Worm (Caenorhabditis elegans) whole organism, L4 larva: ENCODE data around the gene R52.5.

Experiments used
- Y105C5A.15 ChIP-seq: fragments of 200-800 bp; sonication (Bioruptor generic); IDR thresholded peaks from 2 replicates; pipeline ENCODE4 v1.3.6; 2022; ENCODE audit warnings: missing genetic modification characterization, missing compliant biosample characterization
- ZK546.5 ChIP-seq, 2 experiments: sonication (generic microtip); optimal IDR thresholded peaks; 2 replicates each; lab custom pipeline; 2017; ENCODE audit warnings: missing biosample characterization in 2 of 2, missing genetic modification characterization in 2 of 2
- aha-1 ChIP-seq: fragments of 150-350 bp; peaks from one replicate; lab custom pipeline; 2014; ENCODE audit warnings: missing biosample characterization, missing genetic modification characterization
- ceh-20 ChIP-seq: fragments of 200-800 bp; sonication (Bioruptor generic); IDR thresholded peaks from 2 replicates; pipeline ENCODE4 v1.3.6; 2022; ENCODE audit warnings: missing genetic modification reagents, missing genetic modification characterization, missing compliant biosample characterization
- ceh-82 ChIP-seq: sonication (generic microtip); optimal IDR thresholded peaks from 2 replicates; lab custom pipeline; 2017; ENCODE audit warnings: missing biosample characterization, missing genetic modification characterization
- daf-12 ChIP-seq: fragments of 150-350 bp; optimal IDR thresholded peaks from 2 replicates; lab custom pipeline; 2014; ENCODE audit warnings: missing biosample characterization, missing genetic modification reagents, missing genetic modification characterization
- daf-19 ChIP-seq: fragments of 200-800 bp; sonication (Bioruptor generic); conservative IDR thresholded peaks from 2 replicates; pipeline ENCODE4 v1.3.6; 2022; ENCODE audit warnings: missing genetic modification characterization, missing compliant biosample characterization
- daf-8 ChIP-seq: fragments of 200-800 bp; sonication (Bioruptor generic); IDR thresholded peaks from 2 replicates; pipeline ENCODE4 v1.3.6; 2022; ENCODE audit warnings: missing genetic modification characterization, missing compliant biosample characterization
- dpl-1 ChIP-seq: fragments of 150-350 bp; optimal IDR thresholded peaks from 2 replicates; lab custom pipeline; 2014; ENCODE audit warnings: missing biosample characterization, missing genetic modification reagents, missing genetic modification characterization
- gei-8 ChIP-seq: fragments of 200-800 bp; sonication (Bioruptor generic); optimal IDR thresholded peaks from 2 replicates; lab custom pipeline; 2018; ENCODE audit warnings: mild to moderate bottlenecking, missing genetic modification characterization, missing compliant biosample characterization
- hif-1 ChIP-seq, 2 experiments: sonication (generic microtip); optimal IDR thresholded peaks; 2 replicates each; lab custom pipeline; 2016 to 2017; ENCODE audit warnings: missing compliant biosample characterization in 2 of 2, missing genetic modification characterization in 2 of 2, missing genetic modification reagents in 2 of 2, missing genotype in 2 of 2, mild to moderate bottlenecking in 1 of 2
- hlh-11 ChIP-seq: fragments of 200-800 bp; sonication (Bioruptor generic); optimal IDR thresholded peaks from 2 replicates; lab custom pipeline; 2018; ENCODE audit warnings: mild to moderate bottlenecking, missing genetic modification characterization, missing compliant biosample characterization
- lim-7 ChIP-seq: fragments of 200-800 bp; sonication (Bioruptor generic); IDR thresholded peaks from 2 replicates; pipeline ENCODE4 v1.3.6; 2022; ENCODE audit warnings: missing genetic modification characterization, missing compliant biosample characterization
- lin-15B ChIP-seq: fragments of 150-350 bp; sonication (generic microtip); optimal IDR thresholded peaks from 3 replicates; lab custom pipeline; 2014; ENCODE audit warnings: missing biosample characterization, missing genetic modification characterization
- lin-38 ChIP-seq: fragments of 200-800 bp; sonication (Bioruptor generic); IDR thresholded peaks from 2 replicates; pipeline ENCODE4 v1.3.6; 2022; ENCODE audit warnings: missing genetic modification reagents, missing genetic modification characterization, missing compliant biosample characterization
- lin-39 ChIP-seq: fragments of 150-350 bp; optimal IDR thresholded peaks from 2 replicates; lab custom pipeline; 2014; ENCODE audit warnings: missing biosample characterization, missing genetic modification reagents, missing genetic modification characterization
- mxl-3 ChIP-seq: fragments of 200-800 bp; sonication (Bioruptor generic); optimal IDR thresholded peaks from 2 replicates; lab custom pipeline; 2018; ENCODE audit warnings: mild to moderate bottlenecking, missing genetic modification characterization, missing compliant biosample characterization
- nhr-111 ChIP-seq: fragments of 200-800 bp; sonication (Bioruptor generic); optimal IDR thresholded peaks from 2 replicates; lab custom pipeline; 2018; ENCODE audit warnings: mild to moderate bottlenecking, missing genetic modification characterization, missing compliant biosample characterization
- nhr-237 ChIP-seq: sonication (generic microtip); optimal IDR thresholded peaks from 2 replicates; lab custom pipeline; 2017; ENCODE audit warnings: missing biosample characterization, missing genetic modification characterization
- nhr-25 ChIP-seq: sonication (generic microtip); optimal IDR thresholded peaks from 2 replicates; lab custom pipeline; 2017; ENCODE audit warnings: missing genetic modification characterization, mild to moderate bottlenecking, missing compliant biosample characterization, antibody characterized with exemption, moderate library complexity, borderline replicate concordance; ENCODE audit not compliant: insufficient read depth
- nhr-76 ChIP-seq: fragments of 150-350 bp; optimal IDR thresholded peaks from 2 replicates; lab custom pipeline; 2014; ENCODE audit warnings: missing biosample characterization, missing genetic modification characterization
- nhr-77 ChIP-seq: fragments of 150-350 bp; optimal IDR thresholded peaks from 2 replicates; lab custom pipeline; 2014; ENCODE audit warnings: missing biosample characterization, missing genetic modification characterization
- pha-4 ChIP-seq, 2 experiments: fragments of 150-350 bp in 1 of 2; fragments of 200-800 bp in 1 of 2; sonication (Bioruptor generic) in 1 of 2; IDR thresholded peaks in 1 of 2; optimal IDR thresholded peaks in 1 of 2; 2 replicates each; pipeline versions ENCODE4 v1.3.6 to Lab custom; 2014 to 2022; ENCODE audit warnings: missing genetic modification characterization in 2 of 2, missing genetic modification reagents in 2 of 2, missing biosample characterization in 1 of 2, missing compliant biosample characterization in 1 of 2
- php-3 ChIP-seq: fragments of 200-800 bp; sonication (Bioruptor generic); IDR thresholded peaks from 2 replicates; pipeline ENCODE4 v1.3.6; 2022; ENCODE audit warnings: missing genetic modification reagents, missing genetic modification characterization, missing compliant biosample characterization
- pqm-1 ChIP-seq: sonication (generic microtip); optimal IDR thresholded peaks from 2 replicates; lab custom pipeline; 2017; ENCODE audit warnings: missing biosample characterization, missing genetic modification characterization
- snpc-1.2 ChIP-seq: fragments of 200-800 bp; sonication (Bioruptor generic); IDR thresholded peaks from 2 replicates; pipeline ENCODE4 v1.3.6; 2022; ENCODE audit warnings: missing genetic modification reagents, missing genetic modification characterization, missing compliant biosample characterization
- snpc-4 ChIP-seq: fragments of 150-350 bp; optimal IDR thresholded peaks from 2 replicates; lab custom pipeline; 2014; ENCODE audit warnings: missing biosample characterization, missing genetic modification characterization
- spr-1 ChIP-seq: sonication (generic microtip); optimal IDR thresholded peaks from 2 replicates; lab custom pipeline; 2016; ENCODE audit warnings: mild to moderate bottlenecking, missing genetic modification characterization, missing compliant biosample characterization
- tag-97 ChIP-seq: fragments of 200-800 bp; sonication (Bioruptor generic); IDR thresholded peaks from 2 replicates; pipeline ENCODE4 v1.3.6; 2022; ENCODE audit warnings: missing genetic modification characterization, missing compliant biosample characterization
- tra-1 ChIP-seq: fragments of 200-800 bp; sonication (Bioruptor generic); IDR thresholded peaks from 2 replicates; pipeline ENCODE4 v1.3.6; 2022; ENCODE audit warnings: missing genetic modification reagents, missing genetic modification characterization, missing compliant biosample characterization
- unc-62 ChIP-seq, 3 experiments: fragments of 150-350 bp in 1 of 3; sonication (generic microtip); optimal IDR thresholded peaks in 2 of 3; peaks in 1 of 3; 1 replicate in 1 of 3; 2 replicates in 2 of 3; lab custom pipeline; 2014 to 2017; ENCODE audit warnings: missing biosample characterization in 3 of 3, missing genetic modification characterization in 3 of 3, missing genetic modification reagents in 3 of 3, missing genotype in 1 of 3
- zfp-2 ChIP-seq: sonication (generic microtip); optimal IDR thresholded peaks from 2 replicates; lab custom pipeline; 2016; ENCODE audit warnings: mild to moderate bottlenecking, missing genetic modification characterization, missing compliant biosample characterization
- zfp-3 ChIP-seq: fragments of 200-800 bp; sonication (Bioruptor generic); conservative IDR thresholded peaks from 2 replicates; pipeline ENCODE4 v1.3.6; 2022; ENCODE audit warnings: missing genetic modification reagents, missing genetic modification characterization, missing compliant biosample characterization
- zip-11 ChIP-seq: fragments of 200-800 bp; sonication (Bioruptor generic); IDR thresholded peaks from 2 replicates; pipeline ENCODE4 v1.3.6; 2022; ENCODE audit warnings: missing genetic modification characterization, missing compliant biosample characterization

Gene R52.5

ce11 chrII:2140817-2141216 is 31.0 kb upstream of the R52.5 start, which contains the start of gene C40A11.3:
C40A11.3 (plus strand) TSS chrII:2141117.
- TF ChIP-seq pqm-1 (tag; lab: Kevin White, UChicago) (no peak), unc-62 (GFP tag; optimal IDR thresholded peaks at IDR 0.05 in 1 of 2; lab: Kevin White, UChicago) (peak in 1 of 2 experiments; percentile 50), unc-62 (tag; optimal IDR thresholded peaks at IDR 0.05; lab: Kevin White, UChicago) (no peak)

ce11 chrII:2138901-2139300 is 29.1 kb upstream of the R52.5 start:
- TF ChIP-seq snpc-4 (tag; lab: Kevin White, UChicago) (no peak), nhr-77 (tag; lab: Kevin White, UChicago) (no peak), daf-19 (no peak), aha-1 (tag; lab: Kevin White, UChicago) (no peak), tra-1 (GFP tag; lab: Robert Waterston, UW) (no peak), daf-8 (GFP tag; lab: Robert Waterston, UW) (no peak), hlh-11 (tag; lab: Kevin White, UChicago) (no peak), lin-38 (GFP tag; lab: Robert Waterston, UW) (no peak), ZK546.5 (tag; optimal IDR thresholded peaks at IDR 0.05; lab: Kevin White, UChicago) (no peak), lin-15B (tag; lab: Kevin White, UChicago) (no peak), php-3 (GFP tag; lab: Robert Waterston, UW) (no peak), snpc-1.2 (GFP tag; lab: Robert Waterston, UW) (no peak), hif-1 (tag; optimal IDR thresholded peaks at IDR 0.05; lab: Kevin White, UChicago) (no peak), nhr-111 (GFP tag; lab: Kevin White, UChicago) (no peak), zip-11 (GFP tag; lab: Robert Waterston, UW) (no peak), ceh-20 (GFP tag; lab: Robert Waterston, UW) (no peak), Y105C5A.15 (GFP tag; lab: Robert Waterston, UW) (no peak)

- TF ChIP-seq lin-39 (tag; lab: Kevin White, UChicago), result no peak
- TF ChIP-seq spr-1 (tag; lab: Kevin White, UChicago), result no peak
- no peak for TF ChIP-seq nhr-237
- TF ChIP-seq nhr-25 (tag; lab: Kevin White, UChicago), result no peak
- TF ChIP-seq dpl-1 (GFP tag; lab: Kevin White, UChicago), result no peak
- no peak for TF ChIP-seq zfp-3 (GFP tag; lab: Robert Waterston, UW)
Measured at ce11 chrII:2137235-2137634, 27.4 kb upstream of the R52.5 start, which contains the start of gene C40A11.4. C40A11.4 (plus strand) TSS chrII:2137422.

- no peak for TF ChIP-seq daf-19
- no peak for TF ChIP-seq daf-12 (tag; lab: Kevin White, UChicago)
- no peak for TF ChIP-seq mxl-3 (GFP tag; lab: Kevin White, UChicago)
- no peak for TF ChIP-seq unc-62 (GFP tag; optimal IDR thresholded peaks at IDR 0.05 in 1 of 2; lab: Kevin White, UChicago)
- no peak for TF ChIP-seq unc-62 (tag; optimal IDR thresholded peaks at IDR 0.05; lab: Kevin White, UChicago)
- no peak for TF ChIP-seq tag-97 (GFP tag; lab: Robert Waterston, UW)
- TF ChIP-seq lim-7, result no peak
- no peak for TF ChIP-seq spr-1 (tag; lab: Kevin White, UChicago)
- TF ChIP-seq zfp-2 (tag; lab: Kevin White, UChicago), result no peak
- TF ChIP-seq Y105C5A.15 (GFP tag; lab: Robert Waterston, UW), result no peak
- no peak for TF ChIP-seq ceh-82 (tag; lab: Kevin White, UChicago)
- no peak for TF ChIP-seq gei-8 (GFP tag; lab: Kevin White, UChicago)
Measured at ce11 chrII:2135604-2136003, 25.8 kb upstream of the R52.5 start, which contains the start of gene hpo-7. hpo-7 (minus strand) TSS chrII:2135704.

- no peak for TF ChIP-seq daf-8 (GFP tag; lab: Robert Waterston, UW)
- TF ChIP-seq pha-4 (GFP tag; IDR thresholded peaks at IDR 0.05; lab: Robert Waterston, UW), result no peak
- no peak for TF ChIP-seq pha-4 (tag; optimal IDR thresholded peaks at IDR 0.05; lab: Kevin White, UChicago)
- TF ChIP-seq unc-62 (GFP tag; optimal IDR thresholded peaks at IDR 0.05 in 1 of 2; lab: Kevin White, UChicago), result no peak
- TF ChIP-seq unc-62 (tag; optimal IDR thresholded peaks at IDR 0.05; lab: Kevin White, UChicago), result no peak
- no peak for TF ChIP-seq nhr-76 (tag; lab: Kevin White, UChicago)
Measured at ce11 chrII:2130770-2131169, 20.9 kb upstream of the R52.5 start, which contains the start of gene sdz-28. sdz-28 (plus strand) TSS chrII:2131070.
